Worm (Caenorhabditis elegans) whole organism, L3 larva: Measurements from ENCODE around the gene srh-222.

Source experiments
- R02D3.7 ChIP-seq: fragments of 150-350 bp; optimal IDR thresholded peaks from 2 replicates; lab custom pipeline; 2014; ENCODE audit warnings: missing biosample characterization, missing genetic modification characterization
- ZK546.5 ChIP-seq: sonication (generic microtip); optimal IDR thresholded peaks from 2 replicates; lab custom pipeline; 2017; ENCODE audit warnings: missing biosample characterization, missing genetic modification characterization
- aly-2 ChIP-seq: fragments of 150-350 bp; optimal IDR thresholded peaks from 2 replicates; lab custom pipeline; 2014; ENCODE audit warnings: missing biosample characterization, missing genetic modification characterization
- ama-1 ChIP-seq: fragments of 150-350 bp; optimal IDR thresholded peaks from 2 replicates; lab custom pipeline; 2018
- ceh-16 ChIP-seq: sonication (generic microtip); optimal IDR thresholded peaks from 2 replicates; lab custom pipeline; 2017; ENCODE audit warnings: missing biosample characterization, missing genetic modification characterization
- ceh-28 ChIP-seq: fragments of 150-350 bp; optimal IDR thresholded peaks from 2 replicates; lab custom pipeline; 2014; ENCODE audit warnings: missing biosample characterization, missing genetic modification reagents, missing genetic modification characterization
- ceh-82 ChIP-seq: fragments of 150-350 bp; optimal IDR thresholded peaks from 2 replicates; lab custom pipeline; 2014; ENCODE audit warnings: missing biosample characterization, missing genetic modification characterization
- ceh-9 ChIP-seq: sonication (generic microtip); optimal IDR thresholded peaks from 2 replicates; lab custom pipeline; 2018; ENCODE audit warnings: missing biosample characterization, missing genetic modification characterization
- daf-12 ChIP-seq: fragments of 150-350 bp; optimal IDR thresholded peaks from 2 replicates; lab custom pipeline; 2014; ENCODE audit warnings: missing biosample characterization, missing genetic modification reagents, missing genetic modification characterization
- egl-27 ChIP-seq: sonication (generic microtip); optimal IDR thresholded peaks from 4 replicates; lab custom pipeline; 2017; ENCODE audit warnings: missing biosample characterization, missing genetic modification reagents, missing genetic modification characterization
- egl-5 ChIP-seq: fragments of 150-350 bp; optimal IDR thresholded peaks from 2 replicates; lab custom pipeline; 2017; ENCODE audit warnings: missing biosample characterization, missing genetic modification reagents, missing genetic modification characterization, inconsistent platforms
- elt-1 ChIP-seq: fragments of 150-350 bp; optimal IDR thresholded peaks from 2 replicates; lab custom pipeline; 2014; ENCODE audit warnings: missing biosample characterization, missing genetic modification characterization
- elt-2 ChIP-seq: sonication (generic microtip); optimal IDR thresholded peaks from 2 replicates; lab custom pipeline; 2016; ENCODE audit warnings: missing genetic modification reagents, mild to moderate bottlenecking, missing genetic modification characterization, missing compliant biosample characterization
- elt-3 ChIP-seq, 3 experiments: fragments of 150-350 bp in 1 of 3; sonication (generic microtip) in 2 of 3; optimal IDR thresholded peaks; 2 replicates in 2 of 3; 4 replicates in 1 of 3; lab custom pipeline; 2014 to 2017; ENCODE audit warnings: missing biosample characterization in 3 of 3, missing genetic modification characterization in 3 of 3
- eor-1 ChIP-seq, 2 experiments: fragments of 150-350 bp; optimal IDR thresholded peaks; 2 replicates each; lab custom pipeline; 2014 to 2018; ENCODE audit warnings: missing biosample characterization in 2 of 2, missing genetic modification characterization in 2 of 2
- fkh-10 ChIP-seq: sonication (generic microtip); optimal IDR thresholded peaks from 2 replicates; lab custom pipeline; 2017; ENCODE audit warnings: missing biosample characterization, missing genetic modification reagents, missing genetic modification characterization
- fkh-2 ChIP-seq: fragments of 150-350 bp; optimal IDR thresholded peaks from 2 replicates; lab custom pipeline; 2014; ENCODE audit warnings: missing biosample characterization, missing genetic modification reagents, missing genetic modification characterization
- fos-1 ChIP-seq: fragments of 150-350 bp; optimal IDR thresholded peaks from 2 replicates; lab custom pipeline; 2014; ENCODE audit warnings: missing biosample characterization, missing genetic modification characterization
- hmg-11 ChIP-seq: sonication (generic microtip); optimal IDR thresholded peaks from 2 replicates; lab custom pipeline; 2016; ENCODE audit warnings: missing genetic modification characterization, missing compliant biosample characterization
- jun-1 ChIP-seq: fragments of 150-350 bp; optimal IDR thresholded peaks from 2 replicates; lab custom pipeline; 2014; ENCODE audit warnings: missing biosample characterization, missing genetic modification reagents, missing genetic modification characterization
- lin-15B ChIP-seq: fragments of 150-350 bp; optimal IDR thresholded peaks from 2 replicates; lab custom pipeline; 2014; ENCODE audit warnings: missing biosample characterization, missing genetic modification characterization
- lin-39 ChIP-seq: fragments of 150-350 bp; optimal IDR thresholded peaks from 2 replicates; lab custom pipeline; 2018; ENCODE audit warnings: missing biosample characterization, missing genetic modification reagents, missing genetic modification characterization
- lsy-12 ChIP-seq: sonication (generic microtip); optimal IDR thresholded peaks from 2 replicates; lab custom pipeline; 2016; ENCODE audit warnings: mild to moderate bottlenecking, missing genetic modification characterization, missing compliant biosample characterization
- mdl-1 ChIP-seq: fragments of 150-350 bp; optimal IDR thresholded peaks from 2 replicates; lab custom pipeline; 2014; ENCODE audit warnings: missing biosample characterization, missing genetic modification characterization
- mml-1 ChIP-seq: fragments of 150-350 bp; sonication (generic microtip); optimal IDR thresholded peaks from 3 replicates; lab custom pipeline; 2014; ENCODE audit warnings: missing biosample characterization, missing genetic modification characterization
- nfya-1 ChIP-seq: sonication (generic microtip); optimal IDR thresholded peaks from 2 replicates; lab custom pipeline; 2017; ENCODE audit warnings: missing genetic modification characterization, mild to moderate bottlenecking, missing compliant biosample characterization, antibody characterized with exemption, moderate library complexity; ENCODE audit not compliant: insufficient read depth
- nhr-11 ChIP-seq: fragments of 150-350 bp; optimal IDR thresholded peaks from 2 replicates; lab custom pipeline; 2014; ENCODE audit warnings: missing biosample characterization, missing genetic modification characterization
- nhr-12 ChIP-seq: fragments of 150-350 bp; optimal IDR thresholded peaks from 2 replicates; lab custom pipeline; 2014; ENCODE audit warnings: missing biosample characterization, missing genetic modification characterization
- nhr-23 ChIP-seq: fragments of 150-350 bp; optimal IDR thresholded peaks from 2 replicates; lab custom pipeline; 2014; ENCODE audit warnings: missing biosample characterization, missing genetic modification reagents, missing genetic modification characterization
- nhr-237 ChIP-seq: fragments of 150-350 bp; optimal IDR thresholded peaks from 2 replicates; lab custom pipeline; 2014; ENCODE audit warnings: missing biosample characterization, missing genetic modification characterization
- nhr-25 ChIP-seq: sonication (generic microtip); optimal IDR thresholded peaks from 2 replicates; lab custom pipeline; 2017; ENCODE audit warnings: missing biosample characterization, missing genetic modification characterization
- nhr-28 ChIP-seq: fragments of 150-350 bp; optimal IDR thresholded peaks from 2 replicates; lab custom pipeline; 2014; ENCODE audit warnings: missing biosample characterization, missing genetic modification characterization
- nhr-43 ChIP-seq: sonication (generic microtip); optimal IDR thresholded peaks from 2 replicates; lab custom pipeline; 2016; ENCODE audit warnings: mild to moderate bottlenecking, missing genetic modification characterization, missing compliant biosample characterization; ENCODE audit not compliant: poor library complexity, severe bottlenecking
- nhr-67 ChIP-seq: fragments of 150-350 bp; optimal IDR thresholded peaks from 2 replicates; lab custom pipeline; 2014; ENCODE audit warnings: missing biosample characterization, missing genetic modification characterization
- nhr-76 ChIP-seq: fragments of 150-350 bp; sonication (generic microtip); optimal IDR thresholded peaks from 5 replicates; lab custom pipeline; 2014; ENCODE audit warnings: missing biosample characterization, missing genetic modification characterization
- nhr-77 ChIP-seq: fragments of 150-350 bp; optimal IDR thresholded peaks from 2 replicates; lab custom pipeline; 2014; ENCODE audit warnings: missing biosample characterization, missing genetic modification characterization
- pha-4 ChIP-seq: fragments of 150-350 bp; optimal IDR thresholded peaks from 2 replicates; lab custom pipeline; 2014; ENCODE audit warnings: missing biosample characterization, missing genetic modification reagents, missing genetic modification characterization
- pqm-1 ChIP-seq: fragments of 150-350 bp; optimal IDR thresholded peaks from 2 replicates; lab custom pipeline; 2017; ENCODE audit warnings: missing biosample characterization, missing genetic modification characterization, inconsistent platforms
- sea-2 ChIP-seq: fragments of 150-350 bp; sonication (generic microtip); optimal IDR thresholded peaks from 4 replicates; lab custom pipeline; 2014; ENCODE audit warnings: missing biosample characterization, missing genetic modification reagents, missing genetic modification characterization
- skn-1 ChIP-seq: fragments of 150-350 bp; optimal IDR thresholded peaks from 2 replicates; lab custom pipeline; 2014; ENCODE audit warnings: missing biosample characterization, missing genetic modification characterization
- snpc-4 ChIP-seq: fragments of 150-350 bp; optimal IDR thresholded peaks from 2 replicates; lab custom pipeline; 2014; ENCODE audit warnings: missing biosample characterization, missing genetic modification characterization
- tbx-2 ChIP-seq: sonication (generic microtip); optimal IDR thresholded peaks from 2 replicates; lab custom pipeline; 2016; ENCODE audit warnings: mild to moderate bottlenecking, missing genetic modification characterization, missing compliant biosample characterization
- unc-39 ChIP-seq: sonication (generic microtip); optimal IDR thresholded peaks from 4 replicates; lab custom pipeline; 2017; ENCODE audit warnings: missing biosample characterization, missing genetic modification characterization
- unc-62 ChIP-seq: fragments of 150-350 bp; sonication (generic microtip); optimal IDR thresholded peaks from 4 replicates; lab custom pipeline; 2014; ENCODE audit warnings: missing biosample characterization, missing genetic modification reagents, missing genetic modification characterization
- zag-1 ChIP-seq: fragments of 150-350 bp; optimal IDR thresholded peaks from 2 replicates; lab custom pipeline; 2014; ENCODE audit warnings: missing biosample characterization, missing genetic modification characterization
- ztf-11 ChIP-seq: fragments of 150-350 bp; optimal IDR thresholded peaks from 2 replicates; lab custom pipeline; 2014; ENCODE audit warnings: missing biosample characterization, missing genetic modification characterization
- ztf-4 ChIP-seq: fragments of 150-350 bp; optimal IDR thresholded peaks from 2 replicates; lab custom pipeline; 2014; ENCODE audit warnings: missing biosample characterization, missing genetic modification characterization

srh-222 gene

DNA sequence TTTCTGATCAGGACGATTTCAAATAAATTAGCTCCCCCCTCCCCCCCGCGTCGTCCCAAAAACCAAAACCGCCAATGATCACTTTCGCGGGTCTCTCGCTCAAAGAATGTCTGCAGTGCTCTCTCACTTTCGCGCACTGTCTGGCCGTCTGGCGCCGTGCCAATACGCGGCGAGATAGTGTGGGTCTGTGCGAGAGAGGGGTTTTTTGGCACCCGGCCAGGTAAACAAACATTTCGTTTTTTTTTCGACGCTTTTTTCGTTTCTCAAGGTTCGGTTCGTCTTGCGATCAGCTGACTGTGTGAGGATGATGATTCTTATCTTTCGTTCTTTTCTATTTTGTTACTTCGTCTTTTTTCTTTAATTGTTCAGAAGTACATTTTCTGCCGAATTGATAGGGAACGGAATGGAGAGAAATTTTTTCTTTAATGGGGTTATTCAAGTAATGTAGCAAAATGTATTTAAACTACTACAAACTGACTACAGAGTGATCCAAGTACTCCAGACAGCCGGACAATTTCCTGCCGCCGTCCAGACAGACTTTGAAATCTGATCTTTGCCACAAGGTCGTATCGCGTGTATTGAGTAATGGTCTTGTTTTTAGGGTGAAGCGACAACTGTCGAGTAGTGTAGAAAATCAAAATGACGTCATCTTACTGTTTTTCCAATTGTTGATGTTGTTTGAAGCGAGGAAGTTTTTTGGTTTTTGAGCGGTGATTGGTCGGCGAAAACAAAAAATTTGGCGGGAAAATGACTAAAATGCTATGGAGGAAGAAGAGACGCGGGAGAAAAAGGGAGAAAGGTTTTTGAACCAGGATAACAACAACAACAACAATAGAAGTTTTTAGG lies 44.8 kb downstream of the srh-222 start:
- TF ChIP-seq lin-15B (no peak), fos-1 (tag; lab: Kevin White, UChicago) (no peak), mdl-1 (tag; lab: Kevin White, UChicago) (peak; percentile 32), nhr-11 (tag; lab: Kevin White, UChicago) (peak; percentile 17), nhr-237 (no peak), ztf-4 (tag; lab: Kevin White, UChicago) (no peak), nhr-28 (tag; lab: Kevin White, UChicago) (no peak), unc-39 (tag; lab: Kevin White, UChicago) (no peak), nfya-1 (tag; lab: Kevin White, UChicago) (peak; percentile 82), R02D3.7 (no peak), ZK546.5 (tag; lab: Kevin White, UChicago) (no peak), lsy-12 (peak; percentile 63), egl-5 (tag; lab: Kevin White, UChicago) (peak; percentile 35), hmg-11 (peak; percentile 47), elt-1 (tag; lab: Kevin White, UChicago) (peak; percentile 27), ztf-11 (tag; lab: Kevin White, UChicago) (no peak), lin-39 (peak; percentile 89), nhr-77 (tag; lab: Kevin White, UChicago) (no peak), ceh-9 (tag; lab: Kevin White, UChicago) (no peak), egl-27 (tag; lab: Kevin White, UChicago) (no peak), snpc-4 (tag; lab: Kevin White, UChicago) (no peak), ama-1 (lab: Kevin White, UChicago) (peak; percentile 43), nhr-25 (tag; lab: Kevin White, UChicago) (peak; percentile 63), daf-12 (no peak), mml-1 (tag; lab: Kevin White, UChicago) (no peak), tbx-2 (tag; lab: Kevin White, UChicago) (no peak), jun-1 (tag; lab: Kevin White, UChicago) (peak; percentile 89), aly-2 (tag; lab: Kevin White, UChicago) (no peak), fkh-2 (no peak), pha-4 (tag; lab: Kevin White, UChicago) (peak; percentile 99), pqm-1 (peak; percentile 27), ceh-82 (tag; lab: Kevin White, UChicago) (no peak), nhr-67 (no peak), elt-3 (tag; optimal IDR thresholded peaks at IDR 0.05; lab: Kevin White, UChicago) (peak in 1 of 3 experiments; percentile 56), nhr-12 (tag; lab: Kevin White, UChicago) (no peak), ceh-28 (peak; percentile 41), zag-1 (no peak), fkh-10 (GFP tag; lab: Kevin White, UChicago) (no peak), unc-62 (GFP tag; lab: Kevin White, UChicago) (no peak), nhr-23 (tag; lab: Kevin White, UChicago) (peak; percentile 47), skn-1 (peak; percentile 24), nhr-43 (tag; lab: Kevin White, UChicago) (peak; percentile 17), sea-2 (GFP tag; lab: Kevin White, UChicago) (no peak), ceh-16 (tag; lab: Kevin White, UChicago) (no peak), eor-1 (tag; optimal IDR thresholded peaks at IDR 0.05; lab: Kevin White, UChicago) (no peak), nhr-76 (tag; lab: Kevin White, UChicago) (no peak), elt-2 (tag; lab: Kevin White, UChicago) (peak; percentile 88)
